Worm (Caenorhabditis elegans): ENCODE data around the gene fbxb-11.

- TF ChIP-seq dao-5 (tag; optimal IDR thresholded peaks at IDR 0.05) (no peak), him-1 (tag; optimal IDR thresholded peaks at IDR 0.05) (no peak)
Measured at ce11 chrII:1706385-1706784, 18.0 kb upstream of the fbxb-11 start, which contains the start of gene sdz-18.

Data from whole organism, L4/young adult.